Fruit fly (Drosophila melanogaster): ENCODE measurements around the gene tal-3A.
A peak's percentile ranks its signal among the peaks of the same experiment; 100 is the strongest.

The tal-3A gene

dm6 chr3R:13800430-13800848, 12.5 kb upstream of the tal-3A start (continued):
- TF ChIP-seq HLH54F (GFP tag; optimal IDR thresholded peaks at IDR 0.05): peak; percentile 46
- TF ChIP-seq CG6683 (GFP tag; optimal IDR thresholded peaks at IDR 0.05): peak; percentile 94
- peak; percentile 50 for TF ChIP-seq gcm2 (GFP tag; optimal IDR thresholded peaks at IDR 0.05)
- TF ChIP-seq CG17186 (GFP tag; optimal IDR thresholded peaks at IDR 0.05): no peak
- TF ChIP-seq Max (GFP tag; optimal IDR thresholded peaks at IDR 0.05): peak; percentile 83
- TF ChIP-seq D19B (GFP tag; optimal IDR thresholded peaks at IDR 0.05): peak; percentile 70
- peak; percentile 86 for TF ChIP-seq CG16779 (GFP tag; IDR thresholded peaks at IDR 0.05)
- TF ChIP-seq Taf1 (GFP tag; IDR thresholded peaks at IDR 0.05): peak; percentile 93
- TF ChIP-seq gsb-n (tag; optimal IDR thresholded peaks at IDR 0.05): peak; percentile 85
- TF ChIP-seq Elba2 (GFP tag; optimal IDR thresholded peaks at IDR 0.05): no peak
- peak; percentile 88 for TF ChIP-seq CG14667 (GFP tag; IDR thresholded peaks at IDR 0.05)
- TF ChIP-seq CG7372 (GFP tag; IDR thresholded peaks at IDR 0.05): peak; percentile 92
- TF ChIP-seq CG4707 (GFP tag; optimal IDR thresholded peaks at IDR 0.05): peak; percentile 78
- TF ChIP-seq br (optimal IDR thresholded peaks at IDR 0.05): no peak
- peak; percentile 95 for TF ChIP-seq ewg (GFP tag; optimal IDR thresholded peaks at IDR 0.05)
- peak; percentile 78 for TF ChIP-seq CG1024 (GFP tag; IDR thresholded peaks at IDR 0.05)
- peak; percentile 51; the same call in 1 of the 2 replicates for TF ChIP-seq CG4360 (GFP tag; IDR thresholded peaks at IDR 0.05)
- TF ChIP-seq wor (GFP tag; IDR thresholded peaks at IDR 0.05): peak; percentile 87
- TF ChIP-seq CG12071 (GFP tag; optimal IDR thresholded peaks at IDR 0.05): peak; percentile 69
- peak; percentile 88 for TF ChIP-seq CrebB (tag; optimal IDR thresholded peaks at IDR 0.05)
- peak; percentile 67 for TF ChIP-seq CG6654 (GFP tag; optimal IDR thresholded peaks at IDR 0.05)
- peak; percentile 25 for TF ChIP-seq stwl (tag; optimal IDR thresholded peaks at IDR 0.05)
- TF ChIP-seq Nf-YA (GFP tag; IDR thresholded peaks at IDR 0.05): peak; percentile 89
- TF ChIP-seq CG17328 (GFP tag; IDR thresholded peaks at IDR 0.05): peak; percentile 94
- no peak for TF ChIP-seq amos (GFP tag; IDR thresholded peaks at IDR 0.05; ENCODE audit: partially characterized antibody)
- peak; percentile 96 for TF ChIP-seq CG14014 (GFP tag; IDR thresholded peaks at IDR 0.05)
- TF ChIP-seq TFAM (GFP tag; optimal IDR thresholded peaks at IDR 0.05): peak; percentile 23
- TF ChIP-seq CG12236 (GFP tag; optimal IDR thresholded peaks at IDR 0.05): no peak
- no peak for TF ChIP-seq D (optimal IDR thresholded peaks at IDR 0.05)
- TF ChIP-seq D (GFP tag; optimal IDR thresholded peaks at IDR 0.05): peak; percentile 88
- peak; percentile 89 for TF ChIP-seq Oaz (GFP tag; IDR thresholded peaks at IDR 0.05)
- peak; percentile 93 for TF ChIP-seq gce (GFP tag; IDR thresholded peaks at IDR 0.05)
- TF ChIP-seq Blimp-1 (GFP tag; optimal IDR thresholded peaks at IDR 0.05): peak; percentile 88
- TF ChIP-seq CG1529 (GFP tag; optimal IDR thresholded peaks at IDR 0.05): peak; percentile 83
- TF ChIP-seq CG8944 (GFP tag; optimal IDR thresholded peaks at IDR 0.05): no peak
- TF ChIP-seq Rfx (GFP tag; IDR thresholded peaks at IDR 0.05): peak; percentile 92
- TF ChIP-seq odd (GFP tag; optimal IDR thresholded peaks at IDR 0.05): peak; percentile 88
- TF ChIP-seq scrt (GFP tag; optimal IDR thresholded peaks at IDR 0.05): peak; percentile 85
- TF ChIP-seq Atf3 (GFP tag; optimal IDR thresholded peaks at IDR 0.05): peak; percentile 16
- TF ChIP-seq luna (GFP tag; optimal IDR thresholded peaks at IDR 0.05): no peak
- peak; percentile 17 for TF ChIP-seq Mad (GFP tag; optimal IDR thresholded peaks at IDR 0.05)
- TF ChIP-seq tll (GFP tag; optimal IDR thresholded peaks at IDR 0.05): no peak
- TF ChIP-seq CG10462 (GFP tag; optimal IDR thresholded peaks at IDR 0.05): peak; percentile 56
- peak; percentile 91 for TF ChIP-seq B-H1 (GFP tag; IDR thresholded peaks at IDR 0.05)
- TF ChIP-seq ase (GFP tag; IDR thresholded peaks at IDR 0.05): peak; percentile 90
- peak; percentile 89 for TF ChIP-seq CG30403 (GFP tag; optimal IDR thresholded peaks at IDR 0.05)
- TF ChIP-seq tgo (GFP tag; IDR thresholded peaks at IDR 0.05): peak; percentile 93
- TF ChIP-seq ttk (GFP tag; IDR thresholded peaks at IDR 0.05): peak; percentile 92
- TF ChIP-seq Rx (GFP tag; IDR thresholded peaks at IDR 0.05): peak; percentile 87
- peak; percentile 92 for TF ChIP-seq CG3281 (GFP tag; optimal IDR thresholded peaks at IDR 0.05)
- TF ChIP-seq CG2678 (tag; optimal IDR thresholded peaks at IDR 0.05): peak; percentile 92
- peak; percentile 93 for TF ChIP-seq cwo (GFP tag; optimal IDR thresholded peaks at IDR 0.05)

All from whole organism, embryonic.